Worm (Caenorhabditis elegans): ENCODE measurements around the gene dmd-4.
A peak's percentile ranks its signal among the peaks of the same experiment; 100 is the strongest.

dmd-4 gene

ce11 chrX:14818464-14819259, 43.0 kb downstream of the dmd-4 start, which contains the start of gene epn-1:
Gene epn-1, minus strand, starts transcription at chrX:14818514.
- TF ChIP-seq nhr-2 (tag; optimal IDR thresholded peaks at IDR 0.05), result peak; percentile 52
- peak; percentile 87 for TF ChIP-seq ztf-11 (tag; optimal IDR thresholded peaks at IDR 0.05)
- TF ChIP-seq blmp-1 (tag; optimal IDR thresholded peaks at IDR 0.05), result no peak
- TF ChIP-seq M03D4.4 (tag; optimal IDR thresholded peaks at IDR 0.05), result peak; percentile 83
- TF ChIP-seq tbx-8 (GFP tag; optimal IDR thresholded peaks at IDR 0.05), result no peak
- peak; percentile 31 for TF ChIP-seq elt-1 (tag; optimal IDR thresholded peaks at IDR 0.05; ENCODE audit: borderline replicate concordance, insufficient read depth)
- TF ChIP-seq cnd-1 (tag; optimal IDR thresholded peaks at IDR 0.05), result peak; percentile 71
- no peak for TF ChIP-seq unc-39 (tag; optimal IDR thresholded peaks at IDR 0.05)
- TF ChIP-seq ces-1 (GFP tag; optimal IDR thresholded peaks at IDR 0.05), result peak; percentile 81
- TF ChIP-seq nhr-28 (tag; optimal IDR thresholded peaks at IDR 0.05), result no peak
- peak; percentile 62 for TF ChIP-seq unc-120 (tag; optimal IDR thresholded peaks at IDR 0.05; ENCODE audit: poor library complexity, severe bottlenecking)
- TF ChIP-seq mep-1 (tag; optimal IDR thresholded peaks at IDR 0.05), result peak; percentile 95
- peak; percentile 60 for TF ChIP-seq mab-5 (tag; optimal IDR thresholded peaks at IDR 0.05)
- no peak for TF ChIP-seq sem-2 (GFP tag; optimal IDR thresholded peaks at IDR 0.05)
- TF ChIP-seq zip-8 (tag; optimal IDR thresholded peaks at IDR 0.05), result no peak
- peak; percentile 26 for TF ChIP-seq lsy-2 (tag; optimal IDR thresholded peaks at IDR 0.05)
- peak; percentile 81 for TF ChIP-seq nhr-237 (tag; optimal IDR thresholded peaks at IDR 0.05)
- TF ChIP-seq drap-1 (GFP tag; optimal IDR thresholded peaks at IDR 0.05), result peak; percentile 81
- TF ChIP-seq lin-32 (GFP tag; optimal IDR thresholded peaks at IDR 0.05), result no peak
- TF ChIP-seq ceh-39 (tag; optimal IDR thresholded peaks at IDR 0.05), result peak; percentile 90
- TF ChIP-seq sptf-1 (tag; optimal IDR thresholded peaks at IDR 0.05), result peak; percentile 89
- peak; percentile 93 for TF ChIP-seq unc-62 (GFP tag; optimal IDR thresholded peaks at IDR 0.05)
- TF ChIP-seq flh-1 (GFP tag; optimal IDR thresholded peaks at IDR 0.05), result no peak
- peak; percentile 88 for TF ChIP-seq pha-4 (tag; optimal IDR thresholded peaks at IDR 0.05)
- peak; percentile 20 for TF ChIP-seq bed-3 (GFP tag; optimal IDR thresholded peaks at IDR 0.05)
- peak; percentile 63 for TF ChIP-seq ceh-43 (GFP tag; optimal IDR thresholded peaks at IDR 0.05)
- TF ChIP-seq mls-2 (tag; optimal IDR thresholded peaks at IDR 0.05), result peak; percentile 83
- TF ChIP-seq snpc-4 (tag; optimal IDR thresholded peaks at IDR 0.05), result no peak
- peak; percentile 85 for TF ChIP-seq hlh-1 (tag; optimal IDR thresholded peaks at IDR 0.05)
- TF ChIP-seq ham-2 (GFP tag; optimal IDR thresholded peaks at IDR 0.05), result peak; percentile 91
- TF ChIP-seq nhr-76 (tag; optimal IDR thresholded peaks at IDR 0.05), result no peak
- peak; percentile 22 for TF ChIP-seq elt-3 (tag; optimal IDR thresholded peaks at IDR 0.05)
- no peak for TF ChIP-seq ceh-83 (GFP tag; optimal IDR thresholded peaks at IDR 0.05)
- peak; percentile 59 for TF ChIP-seq nhr-12 (tag; optimal IDR thresholded peaks at IDR 0.05)
- peak; percentile 63 for TF ChIP-seq lin-13 (tag; optimal IDR thresholded peaks at IDR 0.05)

- no peak for TF ChIP-seq hlh-1 (tag; optimal IDR thresholded peaks at IDR 0.05)
- TF ChIP-seq M03D4.4 (tag; optimal IDR thresholded peaks at IDR 0.05), result no peak
- no peak for TF ChIP-seq lin-13 (tag; optimal IDR thresholded peaks at IDR 0.05)
- TF ChIP-seq pha-4 (tag; optimal IDR thresholded peaks at IDR 0.05), result no peak
Measured at ce11 chrX:14816717-14817116, 44.9 kb downstream of the dmd-4 start.

- peak; percentile 27 for TF ChIP-seq ces-1 (GFP tag; optimal IDR thresholded peaks at IDR 0.05)
- no peak for TF ChIP-seq mls-2 (tag; optimal IDR thresholded peaks at IDR 0.05)
- peak; percentile 19 for TF ChIP-seq sptf-1 (tag; optimal IDR thresholded peaks at IDR 0.05)
Measured at ce11 chrX:14815412-14815811, 46.2 kb downstream of the dmd-4 start.

- TF ChIP-seq snpc-4 (tag; optimal IDR thresholded peaks at IDR 0.05) (no peak), mab-5 (tag; optimal IDR thresholded peaks at IDR 0.05) (no peak), flh-1 (GFP tag; optimal IDR thresholded peaks at IDR 0.05) (no peak), ztf-11 (tag; optimal IDR thresholded peaks at IDR 0.05) (no peak), ham-2 (GFP tag; optimal IDR thresholded peaks at IDR 0.05) (no peak), mls-2 (tag; optimal IDR thresholded peaks at IDR 0.05) (no peak), unc-62 (GFP tag; optimal IDR thresholded peaks at IDR 0.05) (no peak), tbx-8 (GFP tag; optimal IDR thresholded peaks at IDR 0.05) (no peak), drap-1 (GFP tag; optimal IDR thresholded peaks at IDR 0.05) (peak; percentile 5), unc-120 (tag; optimal IDR thresholded peaks at IDR 0.05; ENCODE audit: poor library complexity, severe bottlenecking) (no peak), zip-8 (tag; optimal IDR thresholded peaks at IDR 0.05) (no peak), M03D4.4 (tag; optimal IDR thresholded peaks at IDR 0.05) (no peak), pha-4 (tag; optimal IDR thresholded peaks at IDR 0.05) (peak; percentile 49), elt-3 (tag; optimal IDR thresholded peaks at IDR 0.05) (no peak), cnd-1 (tag; optimal IDR thresholded peaks at IDR 0.05) (no peak), nhr-237 (tag; optimal IDR thresholded peaks at IDR 0.05) (peak; percentile 75), nhr-2 (tag; optimal IDR thresholded peaks at IDR 0.05) (no peak), lin-13 (tag; optimal IDR thresholded peaks at IDR 0.05) (no peak), hlh-1 (tag; optimal IDR thresholded peaks at IDR 0.05) (peak; percentile 33), ceh-39 (tag; optimal IDR thresholded peaks at IDR 0.05) (no peak), lin-32 (GFP tag; optimal IDR thresholded peaks at IDR 0.05) (no peak), unc-39 (tag; optimal IDR thresholded peaks at IDR 0.05) (no peak), ceh-83 (GFP tag; optimal IDR thresholded peaks at IDR 0.05) (no peak), mep-1 (tag; optimal IDR thresholded peaks at IDR 0.05) (peak; percentile 64), ces-1 (GFP tag; optimal IDR thresholded peaks at IDR 0.05) (peak; percentile 63), nhr-12 (tag; optimal IDR thresholded peaks at IDR 0.05) (no peak), sem-2 (GFP tag; optimal IDR thresholded peaks at IDR 0.05) (no peak)
Measured at ce11 chrX:14813398-14813797, 48.3 kb downstream of the dmd-4 start.
